Fruit fly (Drosophila melanogaster) whole organism, embryonic: ENCODE results near the gene her.

Experiments used
- CG11085 ChIP-seq: fragments of 200-800 bp; sonication (Bioruptor generic); IDR thresholded peaks from 2 replicates; pipeline ENCODE4 v1.3.6; 2022; ENCODE audit warnings: missing biosample characterization, missing genetic modification characterization
- CG12155 ChIP-seq: fragments of 200-800 bp; sonication (Bioruptor generic); optimal IDR thresholded peaks from 3 replicates; lab custom pipeline; 2016; ENCODE audit warnings: missing biosample characterization, missing genetic modification characterization
- CG12659 ChIP-seq: fragments of 200-800 bp; sonication (Bioruptor generic); optimal IDR thresholded peaks from 3 replicates; lab custom pipeline; 2017; ENCODE audit warnings: mild to moderate bottlenecking, missing biosample characterization, missing genetic modification reagents, missing genetic modification characterization
- CG14050 ChIP-seq: fragments of 200-800 bp; sonication (Bioruptor generic); IDR thresholded peaks from 3 replicates; pipeline ENCODE4 v1.3.6; 2022; ENCODE audit warnings: missing biosample characterization, missing genetic modification characterization
- CG15011 ChIP-seq: fragments of 200-800 bp; sonication (Bioruptor generic); optimal IDR thresholded peaks from 3 replicates; lab custom pipeline; 2018; ENCODE audit warnings: missing biosample characterization, mild to moderate bottlenecking, missing genetic modification characterization
- CG1603 ChIP-seq: fragments of 200-800 bp; sonication (Bioruptor generic); optimal IDR thresholded peaks from 2 replicates; lab custom pipeline; 2019; ENCODE audit warnings: missing biosample characterization, mild to moderate bottlenecking, missing genetic modification characterization, moderate library complexity
- CG2712 ChIP-seq: fragments of 200-800 bp; optimal IDR thresholded peaks from 3 replicates; lab custom pipeline; 2019; ENCODE audit warnings: missing biosample characterization, mild to moderate bottlenecking, missing genetic modification characterization, moderate library complexity
- CG33213 ChIP-seq: fragments of 200-800 bp; sonication (Bioruptor generic); optimal IDR thresholded peaks from 3 replicates; lab custom pipeline; 2016; ENCODE audit warnings: missing biosample characterization, missing genetic modification characterization
- CG6791 ChIP-seq: fragments of 200-800 bp; sonication (Bioruptor generic); IDR thresholded peaks from 3 replicates; pipeline ENCODE4 v1.3.6; 2022; ENCODE audit warnings: missing biosample characterization, missing genetic modification characterization; ENCODE audit not compliant: partially characterized antibody
- CG7745 ChIP-seq: fragments of 200-800 bp; sonication (Bioruptor generic); optimal IDR thresholded peaks from 2 replicates; lab custom pipeline; 2018; ENCODE audit warnings: missing biosample characterization, mild to moderate bottlenecking, missing genetic modification characterization, moderate library complexity
- CG7987 ChIP-seq: fragments of 200-800 bp; sonication (Bioruptor generic); optimal IDR thresholded peaks from 2 replicates; lab custom pipeline; 2018; ENCODE audit warnings: missing biosample characterization, mild to moderate bottlenecking, missing genetic modification characterization, moderate library complexity
- CG8944 ChIP-seq: fragments of 200-800 bp; sonication (Bioruptor generic); optimal IDR thresholded peaks from 3 replicates; lab custom pipeline; 2016; ENCODE audit warnings: missing biosample characterization, missing genetic modification characterization
- CG9609 ChIP-seq: fragments of 200-800 bp; sonication (Bioruptor generic); optimal IDR thresholded peaks from 3 replicates; lab custom pipeline; 2016; ENCODE audit warnings: missing biosample characterization, missing genetic modification characterization
- Doc2 ChIP-seq: fragments of 200-800 bp; sonication (Bioruptor generic); IDR thresholded peaks from 2 replicates; pipeline ENCODE4 v1.3.6; 2022; ENCODE audit warnings: missing biosample characterization, missing genetic modification characterization
- Dp ChIP-seq: fragments of 200-800 bp; sonication (Bioruptor generic); optimal IDR thresholded peaks from 2 replicates; lab custom pipeline; 2018; ENCODE audit warnings: missing biosample characterization, mild to moderate bottlenecking, missing genetic modification characterization, moderate library complexity
- Dref ChIP-seq: fragments of 200-800 bp; sonication (Bioruptor generic); IDR thresholded peaks from 2 replicates; pipeline ENCODE4 v1.3.6; 2022; ENCODE audit warnings: missing biosample characterization, missing genetic modification characterization
- Elba2 ChIP-seq: fragments of 200-800 bp; sonication (Bioruptor generic); optimal IDR thresholded peaks from 3 replicates; lab custom pipeline; 2016; ENCODE audit warnings: missing biosample characterization, missing genetic modification characterization
- Hr51 ChIP-seq, 2 experiments: fragments of 200-800 bp; sonication (Bioruptor generic); optimal IDR thresholded peaks; 2 replicates in 1 of 2; 3 replicates in 1 of 2; lab custom pipeline; 2016 to 2018; ENCODE audit warnings: missing biosample characterization in 2 of 2, missing genetic modification characterization in 2 of 2, mild to moderate bottlenecking in 1 of 2, moderate library complexity in 1 of 2
- Jarid2 ChIP-seq: fragments of 200-800 bp; sonication (Bioruptor generic); optimal IDR thresholded peaks from 3 replicates; lab custom pipeline; 2017; ENCODE audit warnings: mild to moderate bottlenecking, missing biosample characterization, missing genetic modification reagents, missing genetic modification characterization
- Lpt ChIP-seq: fragments of >200 bp; optimal IDR thresholded peaks from 2 replicates; lab custom pipeline; 2018; ENCODE audit warnings: missing biosample characterization, missing genetic modification characterization
- MBD-R2 ChIP-seq: fragments of 200-800 bp; sonication (Bioruptor generic); IDR thresholded peaks from 2 replicates; pipeline ENCODE4 v1.3.6; 2022; ENCODE audit warnings: missing biosample characterization, missing genetic modification characterization
- NC2β ChIP-seq: fragments of 200-800 bp; sonication (Bioruptor generic); optimal IDR thresholded peaks from 2 replicates; lab custom pipeline; 2016; ENCODE audit warnings: missing biosample characterization, missing genetic modification characterization
- NFAT ChIP-seq: fragments of 200-800 bp; sonication (Bioruptor generic); IDR thresholded peaks from 2 replicates; pipeline ENCODE4 v1.3.6; 2022; ENCODE audit warnings: missing biosample characterization, missing genetic modification characterization
- Ptx1 ChIP-seq: fragments of 200-800 bp; sonication (Bioruptor generic); IDR thresholded peaks from 2 replicates; pipeline ENCODE4 v1.3.6; 2022; ENCODE audit warnings: missing biosample characterization, missing genetic modification characterization
- Scr ChIP-seq: fragments of 200-800 bp; sonication (Bioruptor generic); IDR thresholded peaks from 2 replicates; pipeline ENCODE4 v1.3.6; 2022; ENCODE audit warnings: missing biosample characterization, missing genetic modification characterization; ENCODE audit not compliant: partially characterized antibody
- Tbp ChIP-seq: fragments of >200 bp; optimal IDR thresholded peaks from 2 replicates; lab custom pipeline; 2018; ENCODE audit warnings: missing biosample characterization, missing genetic modification characterization
- amos ChIP-seq: fragments of 200-800 bp; sonication (Bioruptor generic); IDR thresholded peaks from 2 replicates; pipeline ENCODE4 v1.3.6; 2022; ENCODE audit warnings: missing biosample characterization, missing genetic modification characterization; ENCODE audit not compliant: partially characterized antibody
- bab2 ChIP-seq: fragments of 200-800 bp; sonication (Bioruptor generic); optimal IDR thresholded peaks from 2 replicates; lab custom pipeline; 2016; ENCODE audit warnings: missing biosample characterization, missing genetic modification characterization
- bbx ChIP-seq: fragments of 200-800 bp; sonication (Bioruptor generic); IDR thresholded peaks from 2 replicates; pipeline ENCODE4 v1.3.6; 2022; ENCODE audit warnings: missing biosample characterization, missing genetic modification characterization; ENCODE audit not compliant: partially characterized antibody
- bcd ChIP-seq: fragments of 200-800 bp; sonication (Bioruptor generic); optimal IDR thresholded peaks from 2 replicates; lab custom pipeline; 2017; ENCODE audit warnings: missing biosample characterization, mild to moderate bottlenecking, missing genetic modification characterization
- dm ChIP-seq: fragments of 200-800 bp; sonication (Bioruptor generic); optimal IDR thresholded peaks from 3 replicates; lab custom pipeline; 2016; ENCODE audit warnings: missing biosample characterization, missing genetic modification characterization
- dpn ChIP-seq, 2 experiments: fragments of 200-800 bp; sonication (Bioruptor generic); optimal IDR thresholded peaks; 3 replicates each; lab custom pipeline; 2016; ENCODE audit warnings: missing biosample characterization in 2 of 2, missing genetic modification characterization in 2 of 2
- eve ChIP-seq, 2 experiments: fragments of >200 bp; optimal IDR thresholded peaks; 2 replicates each; lab custom pipeline; 2017; ENCODE audit warnings: missing biosample characterization in 2 of 2, missing genetic modification characterization in 2 of 2
- ewg ChIP-seq: fragments of 200-800 bp; sonication (Bioruptor generic); optimal IDR thresholded peaks from 3 replicates; lab custom pipeline; 2017; ENCODE audit warnings: mild to moderate bottlenecking, missing biosample characterization, missing genetic modification reagents, missing genetic modification characterization
- gem ChIP-seq: fragments of 200-800 bp; sonication (Bioruptor generic); optimal IDR thresholded peaks from 2 replicates; lab custom pipeline; 2019; ENCODE audit warnings: missing biosample characterization, mild to moderate bottlenecking, missing genetic modification characterization, moderate library complexity
- hb ChIP-seq: fragments of 200-800 bp; sonication (Bioruptor generic); IDR thresholded peaks from 3 replicates; pipeline ENCODE4 v1.3.6; 2022; ENCODE audit warnings: missing biosample characterization, missing genetic modification characterization; ENCODE audit not compliant: partially characterized antibody
- kah ChIP-seq: fragments of 200-800 bp; sonication (Bioruptor generic); optimal IDR thresholded peaks from 2 replicates; lab custom pipeline; 2018; ENCODE audit warnings: missing biosample characterization, mild to moderate bottlenecking, missing genetic modification characterization
- knrl ChIP-seq: fragments of 200-800 bp; sonication (Bioruptor generic); IDR thresholded peaks from 3 replicates; pipeline ENCODE4 v1.3.6; 2022; ENCODE audit warnings: missing biosample characterization, missing genetic modification characterization; ENCODE audit not compliant: partially characterized antibody
- nmo ChIP-seq: fragments of 200-800 bp; sonication (Bioruptor generic); optimal IDR thresholded peaks from 2 replicates; lab custom pipeline; 2018; ENCODE audit warnings: missing biosample characterization, mild to moderate bottlenecking, missing genetic modification characterization, moderate library complexity
- nom ChIP-seq: fragments of 200-800 bp; sonication (Bioruptor generic); optimal IDR thresholded peaks from 2 replicates; lab custom pipeline; 2017; ENCODE audit warnings: missing biosample characterization, missing genetic modification characterization, mild to moderate bottlenecking, moderate library complexity, missing genetic modification reagents
- oc ChIP-seq: fragments of 200-800 bp; sonication (Bioruptor generic); optimal IDR thresholded peaks from 2 replicates; lab custom pipeline; 2018; ENCODE audit warnings: missing biosample characterization, mild to moderate bottlenecking, missing genetic modification characterization, moderate library complexity
- pan ChIP-seq, 4 experiments: fragments of >200 bp in 3 of 4; fragments of 200-800 bp in 1 of 4; sonication (Bioruptor generic) in 1 of 4; optimal IDR thresholded peaks in 3 of 4; IDR thresholded peaks in 1 of 4; 2 replicates each; pipeline versions ENCODE4 v1.3.6 to Lab custom; 2017 to 2022; ENCODE audit warnings: missing biosample characterization in 2 of 4, missing genetic modification characterization in 2 of 4, mixed read lengths in 1 of 4
- sna ChIP-seq: fragments of 200-800 bp; sonication (Bioruptor generic); IDR thresholded peaks from 2 replicates; pipeline ENCODE4 v1.3.6; 2022; ENCODE audit warnings: missing biosample characterization, missing genetic modification characterization; ENCODE audit not compliant: partially characterized antibody
- stwl ChIP-seq: fragments of 200-800 bp; sonication (Bioruptor generic); optimal IDR thresholded peaks from 3 replicates; lab custom pipeline; 2018; ENCODE audit warnings: missing biosample characterization, mild to moderate bottlenecking, missing genetic modification characterization, moderate library complexity
- tin ChIP-seq: fragments of 200-800 bp; sonication (Bioruptor generic); optimal IDR thresholded peaks from 3 replicates; lab custom pipeline; 2016; ENCODE audit warnings: missing biosample characterization, missing genetic modification characterization
- tup ChIP-seq: fragments of 200-800 bp; sonication (Bioruptor generic); optimal IDR thresholded peaks from 2 replicates; lab custom pipeline; 2016; ENCODE audit warnings: missing biosample characterization, mild to moderate bottlenecking, missing genetic modification characterization, moderate library complexity
- zen ChIP-seq: fragments of 200-800 bp; sonication (Bioruptor generic); optimal IDR thresholded peaks from 3 replicates; lab custom pipeline; 2018; ENCODE audit warnings: missing biosample characterization, mild to moderate bottlenecking, missing genetic modification characterization, moderate library complexity
- zen2 ChIP-seq: fragments of 200-800 bp; sonication (Bioruptor generic); IDR thresholded peaks from 3 replicates; pipeline ENCODE4 v1.3.6; 2022; ENCODE audit warnings: missing biosample characterization, missing genetic modification characterization; ENCODE audit not compliant: partially characterized antibody

Gene her

DNA sequence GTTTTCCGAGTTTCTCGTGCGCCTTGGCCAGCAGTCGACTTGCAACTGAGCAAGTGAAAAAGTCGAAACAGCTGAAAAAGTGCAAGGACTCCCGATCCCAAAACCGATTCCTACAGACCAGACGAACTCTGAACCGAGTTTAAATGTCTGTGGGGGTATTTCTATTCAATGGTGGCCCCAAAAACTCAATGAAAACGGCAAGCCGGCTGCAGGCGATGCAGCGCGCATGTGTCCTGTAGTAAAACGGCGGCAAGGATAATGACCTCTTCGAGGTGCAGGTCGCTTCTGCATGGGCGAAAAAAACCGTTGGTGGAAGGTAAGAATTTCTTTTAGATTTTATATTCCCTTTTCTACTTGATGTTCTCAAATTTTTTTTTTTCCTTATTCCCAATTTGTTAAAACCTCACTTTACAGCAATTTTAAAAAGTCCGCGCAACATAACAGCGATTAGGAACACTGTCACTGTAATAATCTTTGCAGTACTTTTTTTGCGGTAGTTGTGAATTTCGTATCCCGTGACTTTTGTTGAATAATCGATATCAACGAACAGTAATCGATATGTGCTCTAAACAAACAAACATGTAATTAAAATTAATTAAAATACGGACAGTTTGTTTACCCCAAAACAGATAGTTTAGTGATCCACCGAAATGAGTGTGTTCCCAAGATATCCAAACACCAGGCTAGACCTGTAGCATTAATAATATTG lies at the start of gene her, which contains the start of gene Trpgamma:
TSS of gene her (plus strand) at position 535 of the 709 bp plus-strand sequence.
TSS of gene Trpgamma (minus strand) at position 51 of the 709 bp plus-strand sequence.
- TF ChIP-seq nom (GFP tag; lab: Kevin White, UChicago) (no peak), kah (no peak), zen (tag; lab: Kevin White, UChicago) (peak; percentile 42), CG9609 (GFP tag; lab: Kevin White, UChicago) (no peak), Tbp (GFP tag; lab: Kevin White, UChicago) (no peak), CG7987 (GFP tag; lab: Kevin White, UChicago) (peak; percentile 8), Dref (GFP tag; lab: Robert Waterston, UW) (peak; percentile 85), tin (GFP tag; lab: Kevin White, UChicago) (peak; percentile 2), NC2β (no peak), CG14050 (no peak), Scr (GFP tag; lab: Robert Waterston, UW) (peak; percentile 91), nmo (peak; percentile 52), CG2712 (tag; lab: Kevin White, UChicago) (peak; percentile 22), tup (GFP tag; lab: Kevin White, UChicago) (no peak), sna (GFP tag; lab: Robert Waterston, UW) (peak; percentile 88), Doc2 (no peak), pan (optimal IDR thresholded peaks at IDR 0.05; lab: Kevin White, UChicago) (no peak), pan (GFP tag; optimal IDR thresholded peaks at IDR 0.05 in 1 of 2, IDR thresholded peaks at IDR 0.05 in 1 of 2) (no peak), bab2 (GFP tag; lab: Kevin White, UChicago) (no peak), Elba2 (GFP tag; lab: Kevin White, UChicago) (peak; percentile 8), dm (GFP tag; lab: Kevin White, UChicago) (peak; percentile 8), Hr51 (GFP tag; optimal IDR thresholded peaks at IDR 0.05; lab: Kevin White, UChicago) (no peak), amos (GFP tag; lab: Robert Waterston, UW) (peak; percentile 91), bcd (GFP tag; lab: Kevin White, UChicago) (peak; percentile 18), Jarid2 (no peak), MBD-R2 (peak; percentile 40; the same call in 1 of the 2 replicates), NFAT (no peak), CG6791 (peak; percentile 90), CG12659 (GFP tag; lab: Kevin White, UChicago) (peak; percentile 65), ewg (GFP tag; lab: Kevin White, UChicago) (peak; percentile 58), zen2 (GFP tag; lab: Robert Waterston, UW) (peak; percentile 90), Dp (GFP tag; lab: Kevin White, UChicago) (peak; percentile 94), CG15011 (GFP tag; lab: Kevin White, UChicago) (no peak), CG33213 (GFP tag; lab: Kevin White, UChicago) (peak; percentile 43), eve (GFP tag; optimal IDR thresholded peaks at IDR 0.05; lab: Kevin White, UChicago) (peak in 1 of 2 experiments; percentile 67), bbx (GFP tag; lab: Robert Waterston, UW) (peak; percentile 86), CG12155 (GFP tag; lab: Kevin White, UChicago) (peak; percentile 13), hb (GFP tag; lab: Robert Waterston, UW) (peak; percentile 71), CG7745 (tag; lab: Kevin White, UChicago) (peak; percentile 98), CG1603 (tag; lab: Kevin White, UChicago) (peak; percentile 78), Lpt (GFP tag; lab: Kevin White, UChicago) (no peak), Ptx1 (no peak), oc (tag; lab: Kevin White, UChicago) (no peak), CG11085 (GFP tag; lab: Robert Waterston, UW) (no peak), CG8944 (no peak), stwl (tag; lab: Kevin White, UChicago) (peak; percentile 89), gem (no peak), knrl (GFP tag; lab: Robert Waterston, UW) (peak; percentile 90), dpn (GFP tag; optimal IDR thresholded peaks at IDR 0.05; lab: Kevin White, UChicago) (peak in 1 of 2 experiments; percentile 4)
